Worm (Caenorhabditis elegans) whole organism, young adult: ENCODE measurements around the gene taf-11.3.

Experiments used
- B0261.1 ChIP-seq: sonication (generic microtip); optimal IDR thresholded peaks from 2 replicates; lab custom pipeline; 2016; ENCODE audit warnings: mild to moderate bottlenecking, missing genetic modification characterization, moderate library complexity, missing compliant biosample characterization
- C06A6.2 ChIP-seq: fragments of 200-800 bp; sonication (Bioruptor generic); conservative IDR thresholded peaks from 2 replicates; pipeline ENCODE4 v1.3.6; 2022; ENCODE audit warnings: missing genetic modification characterization, missing compliant biosample characterization
- C17E4.6 ChIP-seq: fragments of 200-800 bp; sonication (Bioruptor generic); IDR thresholded peaks from 2 replicates; pipeline ENCODE4 v1.3.6; 2022; ENCODE audit warnings: missing genetic modification reagents, missing genetic modification characterization, missing compliant biosample characterization
- F10E7.11 ChIP-seq: sonication (generic microtip); optimal IDR thresholded peaks from 2 replicates; lab custom pipeline; 2017; ENCODE audit warnings: mild to moderate bottlenecking, missing genetic modification characterization, moderate library complexity, missing compliant biosample characterization
- F22D6.2 ChIP-seq: sonication (generic microtip); optimal IDR thresholded peaks from 2 replicates; lab custom pipeline; 2016; ENCODE audit warnings: mild to moderate bottlenecking, missing genetic modification characterization, missing compliant biosample characterization
- F23B12.7 ChIP-seq: sonication (generic microtip); optimal IDR thresholded peaks from 2 replicates; lab custom pipeline; 2017; ENCODE audit warnings: missing genetic modification characterization, mild to moderate bottlenecking, missing compliant biosample characterization, antibody characterized with exemption, moderate library complexity; ENCODE audit not compliant: insufficient read depth
- F33H1.4 ChIP-seq: fragments of 200-800 bp; sonication (Bioruptor generic); IDR thresholded peaks from 2 replicates; pipeline ENCODE4 v1.3.6; 2022; ENCODE audit warnings: missing genetic modification reagents, missing genetic modification characterization, missing compliant biosample characterization
- F39B2.1 ChIP-seq: fragments of 200-800 bp; sonication (Bioruptor generic); IDR thresholded peaks from 2 replicates; pipeline ENCODE4 v1.3.6; 2022; ENCODE audit warnings: missing genetic modification reagents, missing genetic modification characterization, missing compliant biosample characterization
- F52B5.7 ChIP-seq: sonication (generic microtip); optimal IDR thresholded peaks from 2 replicates; lab custom pipeline; 2016; ENCODE audit warnings: mild to moderate bottlenecking, missing genetic modification characterization, missing compliant biosample characterization
- K11D2.4 ChIP-seq: fragments of 200-800 bp; sonication (Bioruptor generic); IDR thresholded peaks from 2 replicates; pipeline ENCODE4 v1.3.6; 2022; ENCODE audit warnings: missing genetic modification reagents, missing genetic modification characterization, missing compliant biosample characterization
- K12H6.12 ChIP-seq: fragments of 200-800 bp; sonication (Bioruptor generic); optimal IDR thresholded peaks from 2 replicates; lab custom pipeline; 2018; ENCODE audit warnings: mild to moderate bottlenecking, missing genetic modification characterization, missing compliant biosample characterization
- T07F8.4 ChIP-seq: sonication (generic microtip); optimal IDR thresholded peaks from 2 replicates; lab custom pipeline; 2016; ENCODE audit warnings: mild to moderate bottlenecking, missing genetic modification characterization, moderate library complexity, missing compliant biosample characterization
- T26A5.8 ChIP-seq: sonication (generic microtip); optimal IDR thresholded peaks from 2 replicates; lab custom pipeline; 2016; ENCODE audit warnings: missing genetic modification characterization, missing compliant biosample characterization
- Y53F4B.3 ChIP-seq: fragments of 200-800 bp; sonication (Bioruptor generic); IDR thresholded peaks from 2 replicates; pipeline ENCODE4 v1.3.6; 2022; ENCODE audit warnings: missing genetic modification reagents, missing genetic modification characterization, missing compliant biosample characterization
- Y53G8AR.9 ChIP-seq: fragments of 200-800 bp; sonication (Bioruptor generic); conservative IDR thresholded peaks from 2 replicates; pipeline ENCODE4 v1.3.6; 2022; ENCODE audit warnings: missing genetic modification reagents, missing genetic modification characterization, missing compliant biosample characterization
- Y56A3A.18 ChIP-seq: fragments of 200-800 bp; sonication (Bioruptor generic); IDR thresholded peaks from 2 replicates; pipeline ENCODE4 v1.3.6; 2022; ENCODE audit warnings: missing genetic modification reagents, missing genetic modification characterization, missing compliant biosample characterization
- Y79H2A.3 ChIP-seq: fragments of 200-800 bp; sonication (Bioruptor generic); conservative IDR thresholded peaks from 2 replicates; pipeline ENCODE4 v1.3.6; 2022; ENCODE audit warnings: missing genetic modification reagents, missing genetic modification characterization, missing compliant biosample characterization
- attf-6 ChIP-seq: fragments of 200-800 bp; sonication (Bioruptor generic); IDR thresholded peaks from 2 replicates; pipeline ENCODE4 v1.3.6; 2022; ENCODE audit warnings: missing genetic modification reagents, missing genetic modification characterization, missing compliant biosample characterization
- bed-1 ChIP-seq: fragments of 200-800 bp; sonication (Bioruptor generic); IDR thresholded peaks from 2 replicates; pipeline ENCODE4 v1.3.6; 2022; ENCODE audit warnings: missing genetic modification reagents, missing genetic modification characterization, missing compliant biosample characterization
- ccch-3 ChIP-seq: fragments of 200-800 bp; sonication (Bioruptor generic); optimal IDR thresholded peaks from 2 replicates; lab custom pipeline; 2018; ENCODE audit warnings: mild to moderate bottlenecking, missing genetic modification characterization, missing compliant biosample characterization
- ceh-58 ChIP-seq: fragments of 200-800 bp; sonication (Bioruptor generic); IDR thresholded peaks from 2 replicates; pipeline ENCODE4 v1.3.6; 2022; ENCODE audit warnings: missing genetic modification characterization, missing compliant biosample characterization
- chd-7 ChIP-seq: sonication (generic microtip); optimal IDR thresholded peaks from 2 replicates; lab custom pipeline; 2016; ENCODE audit warnings: mild to moderate bottlenecking, missing genetic modification characterization, moderate library complexity, missing compliant biosample characterization
- die-1 ChIP-seq: sonication (generic microtip); optimal IDR thresholded peaks from 2 replicates; lab custom pipeline; 2016; ENCODE audit warnings: missing genotype, mild to moderate bottlenecking, missing genetic modification characterization, missing compliant biosample characterization
- dpff-1 ChIP-seq: sonication (generic microtip); optimal IDR thresholded peaks from 2 replicates; lab custom pipeline; 2017; ENCODE audit warnings: mild to moderate bottlenecking, missing genetic modification characterization, missing compliant biosample characterization
- efl-1 ChIP-seq: fragments of 150-350 bp; optimal IDR thresholded peaks from 2 replicates; lab custom pipeline; 2014; ENCODE audit warnings: missing biosample characterization, missing genetic modification reagents, missing genetic modification characterization
- egl-18 ChIP-seq: fragments of 200-800 bp; sonication (Bioruptor generic); IDR thresholded peaks from 2 replicates; pipeline ENCODE4 v1.3.6; 2022; ENCODE audit warnings: missing genetic modification reagents, missing genetic modification characterization, missing compliant biosample characterization
- egrh-3 ChIP-seq: fragments of 200-800 bp; sonication (Bioruptor generic); IDR thresholded peaks from 2 replicates; pipeline ENCODE4 v1.3.6; 2022; ENCODE audit warnings: missing genetic modification reagents, missing genetic modification characterization, missing compliant biosample characterization
- ekl-4 ChIP-seq: fragments of 200-800 bp; sonication (Bioruptor generic); IDR thresholded peaks from 2 replicates; pipeline ENCODE4 v1.3.6; 2022; ENCODE audit warnings: missing genetic modification reagents, missing genetic modification characterization, missing compliant biosample characterization
- ets-4 ChIP-seq: fragments of 200-800 bp; sonication (Bioruptor generic); optimal IDR thresholded peaks from 2 replicates; lab custom pipeline; 2018; ENCODE audit warnings: mild to moderate bottlenecking, missing genetic modification characterization, missing compliant biosample characterization
- lag-1 ChIP-seq: fragments of 200-800 bp; sonication (Bioruptor generic); IDR thresholded peaks from 2 replicates; pipeline ENCODE4 v1.3.6; 2022; ENCODE audit warnings: missing genetic modification reagents, missing genetic modification characterization, missing compliant biosample characterization
- let-526 ChIP-seq: fragments of 200-800 bp; sonication (Bioruptor generic); IDR thresholded peaks from 2 replicates; pipeline ENCODE4 v1.3.6; 2022; ENCODE audit warnings: missing genetic modification reagents, missing genetic modification characterization, missing compliant biosample characterization
- lin-35 ChIP-seq, 3 experiments: fragments of 150-350 bp in 2 of 3; sonication (generic microtip) in 1 of 3; optimal IDR thresholded peaks; 2 replicates each; lab custom pipeline; 2014 to 2018; ENCODE audit warnings: missing biosample characterization in 3 of 3, missing genetic modification characterization in 3 of 3, missing genetic modification reagents in 3 of 3
- lin-54 ChIP-seq: fragments of 200-800 bp; sonication (Bioruptor generic); optimal IDR thresholded peaks from 2 replicates; lab custom pipeline; 2018; ENCODE audit warnings: mild to moderate bottlenecking, missing genetic modification characterization, missing compliant biosample characterization
- lsl-1 ChIP-seq: fragments of 200-800 bp; sonication (Bioruptor generic); optimal IDR thresholded peaks from 2 replicates; lab custom pipeline; 2018; ENCODE audit warnings: mild to moderate bottlenecking, missing genetic modification characterization, moderate library complexity, missing compliant biosample characterization
- madf-3 ChIP-seq: fragments of 200-800 bp; sonication (Bioruptor generic); IDR thresholded peaks from 2 replicates; pipeline ENCODE4 v1.3.6; 2022; ENCODE audit warnings: missing genetic modification reagents, missing genetic modification characterization, missing compliant biosample characterization
- madf-6 ChIP-seq: fragments of 200-800 bp; sonication (Bioruptor generic); IDR thresholded peaks from 2 replicates; pipeline ENCODE4 v1.3.6; 2022; ENCODE audit warnings: missing genetic modification reagents, missing genetic modification characterization, missing compliant biosample characterization
- madf-8 ChIP-seq: fragments of 200-800 bp; sonication (Bioruptor generic); conservative IDR thresholded peaks from 2 replicates; pipeline ENCODE4 v1.3.6; 2022; ENCODE audit warnings: missing genetic modification reagents, missing genetic modification characterization, missing compliant biosample characterization
- mcd-1 ChIP-seq: fragments of 200-800 bp; sonication (Bioruptor generic); IDR thresholded peaks from 2 replicates; pipeline ENCODE4 v1.3.6; 2022; ENCODE audit warnings: missing genetic modification reagents, missing genetic modification characterization, missing compliant biosample characterization
- mel-28 ChIP-seq: sonication (generic microtip); optimal IDR thresholded peaks from 2 replicates; lab custom pipeline; 2016; ENCODE audit warnings: borderline replicate concordance, mild to moderate bottlenecking, missing genetic modification characterization, missing compliant biosample characterization
- mxl-1 ChIP-seq: sonication (generic microtip); optimal IDR thresholded peaks from 2 replicates; lab custom pipeline; 2016; ENCODE audit warnings: missing genetic modification characterization, missing compliant biosample characterization
- pha-4 ChIP-seq: fragments of 150-350 bp; sonication (generic microtip); optimal IDR thresholded peaks from 2 replicates; lab custom pipeline; 2014; ENCODE audit warnings: missing biosample characterization, missing genetic modification reagents, missing genetic modification characterization
- rec-8 ChIP-seq, 2 experiments: sonication (generic microtip); optimal IDR thresholded peaks; 2 replicates each; lab custom pipeline; 2016; ENCODE audit warnings: mild to moderate bottlenecking in 2 of 2, missing genetic modification characterization in 2 of 2, missing genetic modification reagents in 2 of 2, missing genotype in 2 of 2, missing biosample characterization in 1 of 2, missing compliant biosample characterization in 1 of 2, moderate library complexity in 1 of 2
- sptf-2 ChIP-seq: fragments of 200-800 bp; sonication (Bioruptor generic); optimal IDR thresholded peaks from 2 replicates; lab custom pipeline; 2018; ENCODE audit warnings: mild to moderate bottlenecking, missing genetic modification characterization, missing compliant biosample characterization
- tlf-1 ChIP-seq: fragments of 200-800 bp; sonication (Bioruptor generic); optimal IDR thresholded peaks from 2 replicates; lab custom pipeline; 2018; ENCODE audit warnings: mild to moderate bottlenecking, missing genetic modification characterization, missing compliant biosample characterization
- unc-130 ChIP-seq: sonication (generic microtip); optimal IDR thresholded peaks from 2 replicates; lab custom pipeline; 2016; ENCODE audit warnings: missing genetic modification reagents, missing genetic modification characterization, missing compliant biosample characterization
- ztf-22 ChIP-seq: fragments of 200-800 bp; sonication (Bioruptor generic); optimal IDR thresholded peaks from 2 replicates; lab custom pipeline; 2018; ENCODE audit warnings: mild to moderate bottlenecking, missing genetic modification characterization, moderate library complexity, missing compliant biosample characterization
- ztf-25 ChIP-seq: fragments of 200-800 bp; sonication (Bioruptor generic); IDR thresholded peaks from 2 replicates; pipeline ENCODE4 v1.3.6; 2022; ENCODE audit warnings: missing genetic modification reagents, missing genetic modification characterization, missing compliant biosample characterization
- ztf-3 ChIP-seq: fragments of 200-800 bp; sonication (Bioruptor generic); optimal IDR thresholded peaks from 2 replicates; lab custom pipeline; 2018; ENCODE audit warnings: mild to moderate bottlenecking, missing genetic modification characterization, missing compliant biosample characterization
- ztf-6 ChIP-seq: fragments of 200-800 bp; sonication (Bioruptor generic); IDR thresholded peaks from 2 replicates; pipeline ENCODE4 v1.3.6; 2022; ENCODE audit warnings: missing genetic modification reagents, missing genetic modification characterization, missing compliant biosample characterization

Gene taf-11.3

DNA sequence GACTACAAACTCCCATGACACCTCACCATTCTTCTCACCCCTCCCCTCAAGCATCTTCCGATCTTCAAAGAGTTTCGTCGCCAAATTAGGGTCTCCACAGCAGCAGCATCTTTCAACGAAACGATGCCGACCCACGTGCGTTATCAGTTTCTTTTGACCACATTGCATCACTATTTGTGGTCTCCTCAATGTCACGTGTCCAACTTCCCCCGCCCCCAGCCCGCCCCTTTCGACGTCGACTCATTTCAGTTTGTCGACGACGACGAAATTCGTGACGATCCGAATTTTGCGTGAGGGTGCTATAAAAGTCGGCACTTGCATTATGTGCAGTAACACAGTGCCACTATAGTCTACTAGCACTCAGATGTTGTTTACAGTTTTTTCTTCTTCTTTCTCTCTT is 29.1 kb upstream of the taf-11.3 start (continued):
- TF ChIP-seq F39B2.1, result no peak
- TF ChIP-seq T26A5.8 (tag; lab: Kevin White, UChicago), result no peak
- TF ChIP-seq ceh-58 (GFP tag; lab: Robert Waterston, UW), result no peak
- no peak for TF ChIP-seq lag-1 (GFP tag; lab: Robert Waterston, UW)
- no peak for TF ChIP-seq efl-1 (GFP tag; lab: Kevin White, UChicago)
- TF ChIP-seq ztf-25 (GFP tag; lab: Robert Waterston, UW), result no peak
- TF ChIP-seq F23B12.7 (tag; lab: Kevin White, UChicago), result no peak
- TF ChIP-seq bed-1 (GFP tag; lab: Robert Waterston, UW), result no peak
- peak; percentile 66; the same call in 1 of the 2 replicates for TF ChIP-seq Y53G8AR.9 (GFP tag; lab: Robert Waterston, UW)
- TF ChIP-seq chd-7, result peak; percentile 77
- TF ChIP-seq F33H1.4 (GFP tag; lab: Robert Waterston, UW), result no peak
- TF ChIP-seq pha-4 (tag; lab: Kevin White, UChicago), result no peak
- peak; percentile 74 for TF ChIP-seq C06A6.2
- no peak for TF ChIP-seq unc-130 (GFP tag; lab: Kevin White, UChicago)
- TF ChIP-seq C17E4.6 (GFP tag; lab: Robert Waterston, UW), result no peak
- no peak for TF ChIP-seq lin-35 (GFP tag; optimal IDR thresholded peaks at IDR 0.05; lab: Kevin White, UChicago)
- TF ChIP-seq madf-8 (GFP tag; lab: Robert Waterston, UW), result no peak
- TF ChIP-seq madf-3 (GFP tag; lab: Robert Waterston, UW), result no peak
- no peak for TF ChIP-seq F10E7.11 (tag; lab: Kevin White, UChicago)
- no peak for TF ChIP-seq egl-18 (GFP tag; lab: Robert Waterston, UW)
- no peak for TF ChIP-seq madf-6 (GFP tag; lab: Robert Waterston, UW)
- peak; percentile 46; the same call in 1 of the 2 replicates for TF ChIP-seq K11D2.4
- TF ChIP-seq mxl-1 (tag; lab: Kevin White, UChicago), result no peak
- no peak for TF ChIP-seq ccch-3
- TF ChIP-seq ztf-22, result peak; percentile 79
- no peak for TF ChIP-seq Y79H2A.3 (GFP tag; lab: Robert Waterston, UW)
- no peak for TF ChIP-seq dpff-1
- TF ChIP-seq mcd-1 (GFP tag; lab: Robert Waterston, UW), result peak; percentile 64
- no peak for TF ChIP-seq F22D6.2 (tag; lab: Kevin White, UChicago)
- no peak for TF ChIP-seq Y53F4B.3
- no peak for TF ChIP-seq ztf-6 (GFP tag; lab: Robert Waterston, UW)
- no peak for TF ChIP-seq die-1
- TF ChIP-seq sptf-2 (GFP tag; lab: Kevin White, UChicago), result no peak
- no peak for TF ChIP-seq lsl-1
- peak; percentile 38; the same call in 1 of the 2 replicates for TF ChIP-seq egrh-3 (GFP tag; lab: Robert Waterston, UW)
- peak; percentile 34 for TF ChIP-seq tlf-1 (GFP tag; lab: Kevin White, UChicago)
- TF ChIP-seq B0261.1 (tag; lab: Kevin White, UChicago), result no peak
- peak; percentile 50 for TF ChIP-seq ets-4
- no peak for TF ChIP-seq Y56A3A.18 (GFP tag; lab: Robert Waterston, UW)
- TF ChIP-seq rec-8 (tag; optimal IDR thresholded peaks at IDR 0.05; lab: Kevin White, UChicago), result no peak
- TF ChIP-seq F52B5.7 (tag; lab: Kevin White, UChicago), result no peak
- TF ChIP-seq K12H6.12 (tag; lab: Kevin White, UChicago), result no peak
- TF ChIP-seq lin-54, result peak; percentile 50
- peak; percentile 8 for TF ChIP-seq ztf-3 (GFP tag; lab: Kevin White, UChicago)
- TF ChIP-seq attf-6 (GFP tag; lab: Robert Waterston, UW), result no peak
- peak; percentile 43; the same call in 1 of the 2 replicates for TF ChIP-seq let-526
- no peak for TF ChIP-seq T07F8.4 (tag; lab: Kevin White, UChicago)
- TF ChIP-seq ekl-4 (GFP tag; lab: Robert Waterston, UW), result 0 out of 2 replicates have a peak, but pooled peaks have one; percentile 29
- TF ChIP-seq mel-28 (tag; lab: Kevin White, UChicago), result no peak
